Worm (Caenorhabditis elegans): ENCODE results near the gene C28A5.1.

DNA sequence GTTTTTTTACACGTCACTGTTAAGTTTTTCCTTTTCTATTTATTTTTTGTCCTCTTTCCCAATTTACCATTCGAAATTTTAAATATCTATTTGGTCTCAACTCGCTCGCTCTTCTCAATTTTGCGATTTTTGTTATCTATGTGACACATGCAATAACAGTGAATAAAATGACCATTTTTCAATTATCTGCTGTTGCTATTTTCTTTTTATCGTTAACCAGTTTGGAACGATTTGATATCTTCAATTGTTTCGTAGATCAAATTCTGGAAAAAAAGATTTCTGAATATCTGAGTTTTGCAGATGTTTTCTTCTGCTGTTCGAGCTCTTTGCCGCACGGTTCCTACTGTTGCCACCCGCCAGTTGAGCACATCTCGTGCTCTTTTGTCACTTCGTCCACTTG is 27.0 kb downstream of the C28A5.1 start, which contains the start of gene prdx-3:
- TF ChIP-seq lin-35 (GFP tag; optimal IDR thresholded peaks at IDR 0.05) (no peak), ceh-40 (GFP tag; IDR thresholded peaks at IDR 0.05) (no peak), K11D2.4 (GFP tag; IDR thresholded peaks at IDR 0.05) (no peak), dpl-1 (GFP tag; optimal IDR thresholded peaks at IDR 0.05) (no peak)
